Worm (Caenorhabditis elegans): ENCODE results near the gene Y60C6A.1.

ce11 chrV:4785333-4785852 lies 2.0 kb downstream of the Y60C6A.1 start, which contains the start of the genes Y60C6A.2 and Y60C6A.3:
- no peak for TF ChIP-seq Y116A8C.19 (tag; optimal IDR thresholded peaks at IDR 0.05; ENCODE audit: borderline replicate concordance)
- no peak for TF ChIP-seq xbp-1 (tag; optimal IDR thresholded peaks at IDR 0.05)
- TF ChIP-seq nhr-237 (tag; optimal IDR thresholded peaks at IDR 0.05): no peak
- TF ChIP-seq pqm-1 (tag; optimal IDR thresholded peaks at IDR 0.05): no peak
- TF ChIP-seq pax-3 (tag; optimal IDR thresholded peaks at IDR 0.05): no peak

Measured in whole organism, L1 larva.